Worm (Caenorhabditis elegans) whole organism, L1 larva: ENCODE data around the gene pgl-3.

Experiments
- C04F5.9 ChIP-seq: sonication (generic microtip); optimal IDR thresholded peaks from 2 replicates; lab custom pipeline; 2016; ENCODE audit warnings: missing genetic modification characterization, missing compliant biosample characterization
- C16A3.4 ChIP-seq: fragments of 150-350 bp; optimal IDR thresholded peaks from 2 replicates; lab custom pipeline; 2014; ENCODE audit warnings: missing biosample characterization, missing genetic modification characterization
- alr-1 ChIP-seq: fragments of 200-800 bp; sonication (Bioruptor generic); optimal IDR thresholded peaks from 2 replicates; lab custom pipeline; 2018; ENCODE audit warnings: borderline replicate concordance, mild to moderate bottlenecking, missing genetic modification characterization, missing compliant biosample characterization
- blmp-1 ChIP-seq: fragments of 150-350 bp; optimal IDR thresholded peaks from 2 replicates; lab custom pipeline; 2014; ENCODE audit warnings: missing biosample characterization, missing genetic modification characterization
- ceh-8 ChIP-seq: fragments of 200-800 bp; sonication (Bioruptor generic); optimal IDR thresholded peaks from 2 replicates; lab custom pipeline; 2018; ENCODE audit warnings: mild to moderate bottlenecking, missing genetic modification characterization, moderate library complexity, missing compliant biosample characterization
- ceh-82 ChIP-seq, 3 experiments: fragments of 150-350 bp in 1 of 3; sonication (generic microtip) in 2 of 3; optimal IDR thresholded peaks; 2 replicates each; lab custom pipeline; 2014 to 2017; ENCODE audit warnings: missing biosample characterization in 3 of 3, missing genetic modification characterization in 3 of 3
- dpl-1 ChIP-seq, 3 experiments: fragments of 150-350 bp in 2 of 3; sonication (generic microtip) in 1 of 3; optimal IDR thresholded peaks; 2 replicates each; lab custom pipeline; 2014 to 2017; ENCODE audit warnings: missing biosample characterization in 3 of 3, missing genetic modification characterization in 3 of 3, missing genetic modification reagents in 3 of 3
- dsc-1 ChIP-seq: sonication (generic microtip); optimal IDR thresholded peaks from 2 replicates; lab custom pipeline; 2016; ENCODE audit warnings: mild to moderate bottlenecking, missing genetic modification characterization, missing compliant biosample characterization
- efl-1 ChIP-seq, 4 experiments: fragments of 150-350 bp; optimal IDR thresholded peaks in 3 of 4; peaks in 1 of 4; 1 replicate in 1 of 4; 2 replicates in 3 of 4; lab custom pipeline; 2014; ENCODE audit warnings: missing biosample characterization in 2 of 4, missing genetic modification characterization in 2 of 4, missing genetic modification reagents in 2 of 4
- egl-13 ChIP-seq: sonication (generic microtip); optimal IDR thresholded peaks from 2 replicates; lab custom pipeline; 2016; ENCODE audit warnings: missing genotype, missing genetic modification reagents, missing genetic modification characterization, missing compliant biosample characterization
- elt-2 ChIP-seq: sonication (generic microtip); optimal IDR thresholded peaks from 2 replicates; lab custom pipeline; 2016; ENCODE audit warnings: missing genetic modification characterization, mild to moderate bottlenecking, inconsistent platforms, missing compliant biosample characterization, missing genetic modification reagents
- elt-3 ChIP-seq, 6 experiments: fragments of 150-350 bp in 1 of 6; sonication (generic microtip); optimal IDR thresholded peaks; 2 replicates each; lab custom pipeline; 2017 to 2018; ENCODE audit warnings: missing biosample characterization in 6 of 6, missing genetic modification characterization in 6 of 6, inconsistent platforms in 1 of 6
- ets-5 ChIP-seq: fragments of 200-800 bp; sonication (Bioruptor generic); IDR thresholded peaks from 2 replicates; pipeline ENCODE4 v1.3.6; 2022; ENCODE audit warnings: missing genetic modification characterization, missing compliant biosample characterization
- fkh-4 ChIP-seq: sonication (generic microtip); optimal IDR thresholded peaks from 2 replicates; lab custom pipeline; 2016; ENCODE audit warnings: missing compliant biosample characterization, missing genetic modification characterization, borderline replicate concordance
- fos-1 ChIP-seq: fragments of 150-350 bp; optimal IDR thresholded peaks from 2 replicates; lab custom pipeline; 2014; ENCODE audit warnings: missing biosample characterization, missing genetic modification characterization
- hpl-2 ChIP-seq: fragments of 150-350 bp; optimal IDR thresholded peaks from 2 replicates; lab custom pipeline; 2014; ENCODE audit warnings: missing biosample characterization, missing genetic modification reagents, missing genetic modification characterization
- irx-1 ChIP-seq: sonication (generic microtip); optimal IDR thresholded peaks from 2 replicates; lab custom pipeline; 2016; ENCODE audit warnings: missing genetic modification characterization, missing compliant biosample characterization
- isw-1 ChIP-seq: fragments of 200-800 bp; sonication (Bioruptor generic); IDR thresholded peaks from 2 replicates; pipeline ENCODE4 v1.3.6; 2022; ENCODE audit warnings: missing genetic modification characterization, missing compliant biosample characterization
- lin-13 ChIP-seq: fragments of 150-350 bp; optimal IDR thresholded peaks from 2 replicates; lab custom pipeline; 2014; ENCODE audit warnings: missing biosample characterization, missing genetic modification reagents, missing genetic modification characterization
- lin-14 ChIP-seq: fragments of 200-800 bp; sonication (Bioruptor generic); optimal IDR thresholded peaks from 2 replicates; lab custom pipeline; 2018; ENCODE audit warnings: mild to moderate bottlenecking, missing genetic modification characterization, moderate library complexity, missing compliant biosample characterization
- lin-35 ChIP-seq, 2 experiments: fragments of 150-350 bp; optimal IDR thresholded peaks; 2 replicates each; lab custom pipeline; 2014; ENCODE audit warnings: missing biosample characterization in 2 of 2, missing genetic modification characterization in 2 of 2, missing genetic modification reagents in 2 of 2
- lin-39 ChIP-seq: fragments of 150-350 bp; optimal IDR thresholded peaks from 2 replicates; lab custom pipeline; 2014; ENCODE audit warnings: missing biosample characterization, missing genetic modification reagents, missing genetic modification characterization
- lir-3 ChIP-seq: sonication (generic microtip); optimal IDR thresholded peaks from 2 replicates; lab custom pipeline; 2016; ENCODE audit warnings: mild to moderate bottlenecking, missing genetic modification characterization, moderate library complexity, missing compliant biosample characterization; ENCODE audit not compliant: poor library complexity
- lsy-2 ChIP-seq, 2 experiments: fragments of 150-350 bp; optimal IDR thresholded peaks; 2 replicates each; lab custom pipeline; 2014; ENCODE audit warnings: missing biosample characterization in 2 of 2, missing genetic modification characterization in 2 of 2
- mdl-1 ChIP-seq, 2 experiments: fragments of 150-350 bp; optimal IDR thresholded peaks; 2 replicates each; lab custom pipeline; 2014 to 2017; ENCODE audit warnings: missing biosample characterization in 2 of 2, missing genetic modification characterization in 2 of 2, inconsistent platforms in 1 of 2
- mep-1 ChIP-seq: fragments of 150-350 bp; optimal IDR thresholded peaks from 2 replicates; lab custom pipeline; 2014; ENCODE audit warnings: missing biosample characterization, missing genetic modification characterization
- nhr-19 ChIP-seq: fragments of 200-800 bp; sonication (Bioruptor generic); conservative IDR thresholded peaks from 2 replicates; pipeline ENCODE4 v1.3.6; 2022; ENCODE audit warnings: missing genetic modification characterization, missing compliant biosample characterization
- nhr-20 ChIP-seq: sonication (generic microtip); optimal IDR thresholded peaks from 2 replicates; lab custom pipeline; 2016; ENCODE audit warnings: mild to moderate bottlenecking, missing genetic modification characterization, missing compliant biosample characterization
- nhr-47 ChIP-seq: sonication (generic microtip); optimal IDR thresholded peaks from 2 replicates; lab custom pipeline; 2016; ENCODE audit warnings: mild to moderate bottlenecking, missing genetic modification characterization, moderate library complexity, missing compliant biosample characterization
- nhr-71 ChIP-seq: sonication (generic microtip); optimal IDR thresholded peaks from 2 replicates; lab custom pipeline; 2016; ENCODE audit warnings: mild to moderate bottlenecking, missing genetic modification characterization, moderate library complexity, missing compliant biosample characterization
- nhr-84 ChIP-seq: sonication (generic microtip); optimal IDR thresholded peaks from 2 replicates; lab custom pipeline; 2017; ENCODE audit warnings: missing biosample characterization, missing genetic modification characterization
- nhr-85 ChIP-seq: sonication (generic microtip); peaks from one replicate; lab custom pipeline; 2016; ENCODE audit warnings: missing genetic modification characterization, inconsistent platforms, missing compliant biosample characterization
- nhr-90 ChIP-seq: sonication (generic microtip); optimal IDR thresholded peaks from 2 replicates; lab custom pipeline; 2016; ENCODE audit warnings: mild to moderate bottlenecking, missing genetic modification characterization, missing compliant biosample characterization; ENCODE audit not compliant: poor library complexity
- pax-3 ChIP-seq: fragments of 200-800 bp; sonication (Bioruptor generic); optimal IDR thresholded peaks from 2 replicates; lab custom pipeline; 2018; ENCODE audit warnings: mild to moderate bottlenecking, missing genetic modification characterization, moderate library complexity, missing compliant biosample characterization
- rnt-1 ChIP-seq: sonication (generic microtip); optimal IDR thresholded peaks from 2 replicates; lab custom pipeline; 2016; ENCODE audit warnings: mild to moderate bottlenecking, missing genetic modification characterization, moderate library complexity, missing compliant biosample characterization
- skn-1 ChIP-seq: fragments of 150-350 bp; optimal IDR thresholded peaks from 2 replicates; lab custom pipeline; 2014; ENCODE audit warnings: missing biosample characterization, missing genetic modification characterization
- snpc-4 ChIP-seq: fragments of 150-350 bp; optimal IDR thresholded peaks from 2 replicates; lab custom pipeline; 2014; ENCODE audit warnings: missing biosample characterization, missing genetic modification characterization
- snu-23 ChIP-seq: sonication (generic microtip); optimal IDR thresholded peaks from 2 replicates; lab custom pipeline; 2016; ENCODE audit warnings: missing genetic modification characterization, missing compliant biosample characterization
- swsn-7 ChIP-seq: sonication (generic microtip); optimal IDR thresholded peaks from 2 replicates; lab custom pipeline; 2016; ENCODE audit warnings: missing genetic modification characterization, missing compliant biosample characterization
- tbx-2 ChIP-seq: sonication (generic microtip); optimal IDR thresholded peaks from 2 replicates; lab custom pipeline; 2016; ENCODE audit warnings: missing genetic modification characterization, missing compliant biosample characterization
- unc-130 ChIP-seq: fragments of 150-350 bp; optimal IDR thresholded peaks from 2 replicates; lab custom pipeline; 2017; ENCODE audit warnings: missing biosample characterization, missing genetic modification characterization, inconsistent platforms
- unc-30 ChIP-seq: sonication (generic microtip); optimal IDR thresholded peaks from 2 replicates; lab custom pipeline; 2017; ENCODE audit warnings: missing biosample characterization, missing genetic modification characterization
- unc-86 ChIP-seq: sonication (generic microtip); optimal IDR thresholded peaks from 2 replicates; lab custom pipeline; 2016; ENCODE audit warnings: missing genetic modification characterization, missing compliant biosample characterization
- unc-98 ChIP-seq: fragments of 200-800 bp; sonication (Bioruptor generic); IDR thresholded peaks from 2 replicates; pipeline ENCODE4 v1.3.6; 2022; ENCODE audit warnings: missing genetic modification characterization, missing compliant biosample characterization
- vab-15 ChIP-seq: sonication (generic microtip); optimal IDR thresholded peaks from 2 replicates; lab custom pipeline; 2017; ENCODE audit warnings: missing genotype, mild to moderate bottlenecking, missing genetic modification characterization, missing compliant biosample characterization
- xbp-1 ChIP-seq: sonication (generic microtip); optimal IDR thresholded peaks from 2 replicates; lab custom pipeline; 2016; ENCODE audit warnings: missing genetic modification characterization, missing compliant biosample characterization
- zag-1 ChIP-seq: fragments of 150-350 bp; optimal IDR thresholded peaks from 2 replicates; lab custom pipeline; 2014; ENCODE audit warnings: missing biosample characterization, missing genetic modification characterization
- ztf-11 ChIP-seq, 2 experiments: sonication (generic microtip); optimal IDR thresholded peaks; 2 replicates each; lab custom pipeline; 2016 to 2017; ENCODE audit warnings: missing genetic modification characterization in 2 of 2, missing biosample characterization in 1 of 2, missing compliant biosample characterization in 1 of 2
- ztf-4 ChIP-seq: fragments of 150-350 bp; optimal IDR thresholded peaks from 2 replicates; lab custom pipeline; 2014; ENCODE audit warnings: missing biosample characterization, missing genetic modification characterization

Gene pgl-3

ce11 chrV:4731154-4731961, 24.4 kb upstream of the pgl-3 start, which contains the start of gene F39G3.3:
TSS of gene F39G3.3 (plus strand) at chrV:4731911.
- TF ChIP-seq nhr-19 (GFP tag; lab: Robert Waterston, UW) (peak; percentile 54), nhr-84 (tag; lab: Kevin White, UChicago) (no peak), mep-1 (peak; percentile 68), snu-23 (GFP tag; lab: Kevin White, UChicago) (peak; percentile 67), alr-1 (tag; lab: Kevin White, UChicago) (no peak), ztf-11 (tag; optimal IDR thresholded peaks at IDR 0.05; lab: Kevin White, UChicago) (peak in 1 of 2 experiments; percentile 7), unc-30 (tag; lab: Kevin White, UChicago) (no peak), elt-2 (tag; lab: Kevin White, UChicago) (peak; percentile 30), efl-1 (optimal IDR thresholded peaks at IDR 0.05; lab: Kevin White, UChicago) (peak; percentile 33 to 55), efl-1 (GFP tag; optimal IDR thresholded peaks at IDR 0.05 in 1 of 2; lab: Kevin White, UChicago) (peak; percentile 35 to 95), dsc-1 (peak; percentile 73), nhr-71 (tag; lab: Kevin White, UChicago) (peak; percentile 75), snpc-4 (tag; lab: Kevin White, UChicago) (no peak), hpl-2 (GFP tag; lab: Kevin White, UChicago) (peak; percentile 4), elt-3 (tag; optimal IDR thresholded peaks at IDR 0.05; lab: Kevin White, UChicago) (peak in 1 of 6 experiments; percentile 10), C04F5.9 (tag; lab: Kevin White, UChicago) (no peak), lir-3 (tag; lab: Kevin White, UChicago) (peak; percentile 47), nhr-47 (tag; lab: Kevin White, UChicago) (peak; percentile 65), xbp-1 (peak; percentile 58), lin-35 (GFP tag; optimal IDR thresholded peaks at IDR 0.05; lab: Kevin White, UChicago) (peak; percentile 24 to 49), blmp-1 (peak; percentile 46), egl-13 (tag; lab: Kevin White, UChicago) (peak; percentile 29), rnt-1 (tag; lab: Kevin White, UChicago) (peak; percentile 81), C16A3.4 (tag; lab: Kevin White, UChicago) (peak; percentile 52), nhr-90 (tag; lab: Kevin White, UChicago) (peak; percentile 69), ceh-8 (GFP tag; lab: Kevin White, UChicago) (no peak), lin-13 (peak; percentile 40), dpl-1 (GFP tag; optimal IDR thresholded peaks at IDR 0.05; lab: Kevin White, UChicago) (peak; percentile 19 to 59 (median 46)), vab-15 (tag; lab: Kevin White, UChicago) (peak; percentile 36), fkh-4 (peak; percentile 9), lin-14 (peak; percentile 50), unc-130 (peak; percentile 88), pax-3 (tag; lab: Kevin White, UChicago) (no peak), irx-1 (tag; lab: Kevin White, UChicago) (peak; percentile 42), swsn-7 (tag; lab: Kevin White, UChicago) (peak; percentile 66), tbx-2 (peak; percentile 48), skn-1 (tag; lab: Kevin White, UChicago) (peak; percentile 74), lsy-2 (tag; optimal IDR thresholded peaks at IDR 0.05; lab: Kevin White, UChicago) (peak; percentile 58 to 63), lin-39 (tag; lab: Kevin White, UChicago) (peak; percentile 81), unc-86 (tag; lab: Kevin White, UChicago) (peak; percentile 38), isw-1 (GFP tag; lab: Robert Waterston, UW) (peak; percentile 6; the same call in 1 of the 2 replicates), ceh-82 (tag; optimal IDR thresholded peaks at IDR 0.05; lab: Kevin White, UChicago) (peak; percentile 36 to 55 (median 43)), nhr-85 (tag; lab: Kevin White, UChicago) (peak; percentile 80), zag-1 (tag; lab: Kevin White, UChicago) (no peak), ets-5 (GFP tag; lab: Robert Waterston, UW) (no peak), unc-98 (GFP tag; lab: Robert Waterston, UW) (no peak), fos-1 (tag; lab: Kevin White, UChicago) (no peak), ztf-4 (tag; lab: Kevin White, UChicago) (no peak), nhr-20 (tag; lab: Kevin White, UChicago) (peak; percentile 57), mdl-1 (tag; optimal IDR thresholded peaks at IDR 0.05; lab: Kevin White, UChicago) (peak in 1 of 2 experiments; percentile 30)
- TF ChIP-seq, all 84 proteins: peak for 37
